Worm (Caenorhabditis elegans): ENCODE measurements around the gene T19H5.4.

T19H5.4 gene

DNA sequence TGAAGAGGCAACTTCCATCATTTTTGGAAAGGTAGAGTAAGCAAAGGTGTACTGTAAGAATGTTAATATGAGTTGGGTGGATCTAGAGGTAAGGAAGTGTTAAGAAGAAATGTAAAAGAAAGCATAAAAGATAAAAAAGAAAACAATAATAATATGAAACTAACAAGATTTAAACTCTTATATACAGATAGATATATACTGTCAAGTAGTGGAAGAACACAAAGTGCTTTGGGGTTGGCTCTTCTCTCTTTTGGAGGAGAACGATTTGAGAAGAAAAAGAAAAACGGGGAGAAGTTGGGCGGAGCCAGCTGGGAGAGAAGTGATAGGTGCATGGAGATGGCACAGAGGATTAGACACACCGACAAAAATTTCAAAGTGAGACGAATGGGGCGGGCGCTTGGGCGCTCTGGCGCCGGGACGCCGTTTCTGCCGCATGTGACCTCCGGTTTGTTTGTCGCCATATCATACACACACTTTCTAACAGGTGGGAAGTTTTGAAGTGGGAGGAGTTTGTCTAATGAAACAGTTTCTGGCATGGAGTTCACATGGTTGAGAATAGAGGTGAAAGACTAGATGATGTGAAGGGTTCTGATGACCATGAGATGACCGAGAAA is at the start of gene T19H5.4 (continued):
- TF ChIP-seq F39B2.1 (GFP tag; IDR thresholded peaks at IDR 0.05): no peak
- TF ChIP-seq F23B12.7 (tag; optimal IDR thresholded peaks at IDR 0.05; ENCODE audit: insufficient read depth): no peak
- no peak for TF ChIP-seq die-1 (tag; optimal IDR thresholded peaks at IDR 0.05)
- TF ChIP-seq C06A6.2 (GFP tag; conservative IDR thresholded peaks at IDR 0.05): no peak; the same call in 1 of the 2 replicates
- TF ChIP-seq B0035.1 (tag; optimal IDR thresholded peaks at IDR 0.05): no peak
- no peak for TF ChIP-seq ama-1 (optimal IDR thresholded peaks at IDR 0.05)
- TF ChIP-seq ama-1 (GFP tag; optimal IDR thresholded peaks at IDR 0.05): no peak
- TF ChIP-seq Y56A3A.18 (GFP tag; IDR thresholded peaks at IDR 0.05): no peak
- peak; percentile 40 for TF ChIP-seq lin-54 (GFP tag; optimal IDR thresholded peaks at IDR 0.05)
- no peak for TF ChIP-seq C17E4.6 (GFP tag; IDR thresholded peaks at IDR 0.05)
- TF ChIP-seq ets-4 (GFP tag; optimal IDR thresholded peaks at IDR 0.05): peak; percentile 91
- TF ChIP-seq rpc-1 (optimal IDR thresholded peaks at IDR 0.05): no peak
- TF ChIP-seq rpc-1 (tag; optimal IDR thresholded peaks at IDR 0.05): no peak
- TF ChIP-seq hsf-1 (GFP tag; IDR thresholded peaks at IDR 0.05): no peak
- TF ChIP-seq tlf-1 (GFP tag; optimal IDR thresholded peaks at IDR 0.05): no peak
- TF ChIP-seq B0019.2 (GFP tag; conservative IDR thresholded peaks at IDR 0.05): no peak
- no peak for TF ChIP-seq T07F8.4 (tag; optimal IDR thresholded peaks at IDR 0.05)
- no peak for TF ChIP-seq let-607 (tag; optimal IDR thresholded peaks at IDR 0.05)
- no peak for TF ChIP-seq akir-1 (GFP tag; optimal IDR thresholded peaks at IDR 0.05)
- TF ChIP-seq F10E7.11 (tag; optimal IDR thresholded peaks at IDR 0.05): no peak
- no peak for TF ChIP-seq aptf-2 (GFP tag; conservative IDR thresholded peaks at IDR 0.05)
- TF ChIP-seq ccch-3 (GFP tag; optimal IDR thresholded peaks at IDR 0.05): no peak
- peak; percentile 48 for TF ChIP-seq atf-7 (tag; optimal IDR thresholded peaks at IDR 0.05)
- peak; percentile 56; the same call in 1 of the 2 replicates for TF ChIP-seq B0336.3 (GFP tag; IDR thresholded peaks at IDR 0.05)
- TF ChIP-seq ZK185.1 (tag; optimal IDR thresholded peaks at IDR 0.05; ENCODE audit: poor library complexity, severe bottlenecking): peak; percentile 32
- TF ChIP-seq nhr-80 (tag; optimal IDR thresholded peaks at IDR 0.05): peak; percentile 90
- no peak for TF ChIP-seq ztf-6 (GFP tag; IDR thresholded peaks at IDR 0.05)
- no peak for TF ChIP-seq F57C9.4 (tag; optimal IDR thresholded peaks at IDR 0.05)
- peak; percentile 20 for TF ChIP-seq F22D6.2 (tag; optimal IDR thresholded peaks at IDR 0.05)
- TF ChIP-seq hlh-26 (GFP tag; conservative IDR thresholded peaks at IDR 0.05): no peak
- TF ChIP-seq pbrm-1 (GFP tag; IDR thresholded peaks at IDR 0.05): no peak
- TF ChIP-seq madf-6 (GFP tag; IDR thresholded peaks at IDR 0.05): no peak

ce11 chrII:9532011-9532410 is 44.8 kb upstream of the T19H5.4 start, which contains the start of gene sra-9:
TSS of gene sra-9 (plus strand) at chrII:9532311.
- TF ChIP-seq lir-1 (GFP tag; conservative IDR thresholded peaks at IDR 0.05) (no peak), lin-26 (GFP tag; IDR thresholded peaks at IDR 0.05) (no peak), lin-35 (GFP tag; optimal IDR thresholded peaks at IDR 0.05) (no peak), lag-1 (GFP tag; IDR thresholded peaks at IDR 0.05) (no peak), nfyb-1 (GFP tag; IDR thresholded peaks at IDR 0.05) (no peak), snpc-3.4 (tag; optimal IDR thresholded peaks at IDR 0.05) (no peak), snpc-1.1 (tag; optimal IDR thresholded peaks at IDR 0.05; ENCODE audit: insufficient read depth) (no peak), tlf-1 (GFP tag; optimal IDR thresholded peaks at IDR 0.05) (no peak), hmg-1.2 (GFP tag; IDR thresholded peaks at IDR 0.05) (no peak), lin-40 (tag; optimal IDR thresholded peaks at IDR 0.05) (no peak), nhr-80 (tag; optimal IDR thresholded peaks at IDR 0.05) (no peak), hmg-20 (GFP tag; IDR thresholded peaks at IDR 0.05) (no peak), cebp-2 (GFP tag; IDR thresholded peaks at IDR 0.05) (no peak), ceh-91 (GFP tag; IDR thresholded peaks at IDR 0.05) (no peak), attf-3 (GFP tag; conservative IDR thresholded peaks at IDR 0.05) (no peak), let-526 (GFP tag; IDR thresholded peaks at IDR 0.05) (no peak), attf-6 (GFP tag; IDR thresholded peaks at IDR 0.05) (no peak), F57C9.4 (tag; optimal IDR thresholded peaks at IDR 0.05) (no peak), pbrm-1 (GFP tag; IDR thresholded peaks at IDR 0.05) (no peak)

Measured in whole organism, young adult.